Worm (Caenorhabditis elegans) whole organism, L1 larva: Measurements from ENCODE around the gene T10B5.4.

Experiments used
- ama-1 ChIP-seq: fragments of 150-350 bp; optimal IDR thresholded peaks from 2 replicates; lab custom pipeline; 2014
- ceh-82 ChIP-seq, 3 experiments: fragments of 150-350 bp in 1 of 3; sonication (generic microtip) in 2 of 3; optimal IDR thresholded peaks; 2 replicates each; lab custom pipeline; 2014 to 2017; ENCODE audit warnings: missing biosample characterization in 3 of 3, missing genetic modification characterization in 3 of 3
- fkh-8 ChIP-seq: sonication (generic microtip); optimal IDR thresholded peaks from 2 replicates; lab custom pipeline; 2016; ENCODE audit warnings: mild to moderate bottlenecking, missing genetic modification characterization, missing compliant biosample characterization
- grh-1 ChIP-seq: fragments of 200-800 bp; sonication (Bioruptor generic); IDR thresholded peaks from 2 replicates; pipeline ENCODE4 v1.3.6; 2022; ENCODE audit warnings: missing genetic modification reagents, missing genetic modification characterization, missing compliant biosample characterization
- hlh-4 ChIP-seq: sonication (generic microtip); optimal IDR thresholded peaks from 2 replicates; lab custom pipeline; 2016; ENCODE audit warnings: mild to moderate bottlenecking, missing genetic modification characterization, missing compliant biosample characterization
- hpl-2 ChIP-seq: fragments of 150-350 bp; optimal IDR thresholded peaks from 2 replicates; lab custom pipeline; 2014; ENCODE audit warnings: missing biosample characterization, missing genetic modification reagents, missing genetic modification characterization
- mdl-1 ChIP-seq, 2 experiments: fragments of 150-350 bp; optimal IDR thresholded peaks; 2 replicates each; lab custom pipeline; 2014 to 2017; ENCODE audit warnings: missing biosample characterization in 2 of 2, missing genetic modification characterization in 2 of 2, inconsistent platforms in 1 of 2
- nhr-11 ChIP-seq: fragments of 150-350 bp; optimal IDR thresholded peaks from 2 replicates; lab custom pipeline; 2014; ENCODE audit warnings: missing biosample characterization, missing genetic modification characterization
- nhr-76 ChIP-seq: sonication (generic microtip); optimal IDR thresholded peaks from 2 replicates; lab custom pipeline; 2017; ENCODE audit warnings: missing biosample characterization, missing genetic modification characterization
- nhr-77 ChIP-seq: fragments of 150-350 bp; optimal IDR thresholded peaks from 2 replicates; lab custom pipeline; 2014; ENCODE audit warnings: missing biosample characterization, missing genetic modification characterization
- rnt-1 ChIP-seq: sonication (generic microtip); optimal IDR thresholded peaks from 2 replicates; lab custom pipeline; 2016; ENCODE audit warnings: mild to moderate bottlenecking, missing genetic modification characterization, moderate library complexity, missing compliant biosample characterization
- sup-37 ChIP-seq: fragments of 200-800 bp; sonication (Bioruptor generic); optimal IDR thresholded peaks from 2 replicates; lab custom pipeline; 2018; ENCODE audit warnings: mild to moderate bottlenecking, missing genetic modification characterization, missing compliant biosample characterization
- unc-62 ChIP-seq: fragments of 150-350 bp; optimal IDR thresholded peaks from 2 replicates; lab custom pipeline; 2014; ENCODE audit warnings: missing biosample characterization, missing genetic modification reagents, missing genetic modification characterization
- ztf-4 ChIP-seq: fragments of 150-350 bp; optimal IDR thresholded peaks from 2 replicates; lab custom pipeline; 2014; ENCODE audit warnings: missing biosample characterization, missing genetic modification characterization

ce11 chrV:1841744-1842143, 29.9 kb downstream of the T10B5.4 start, which contains the start of gene T10B5.8:
- no peak for TF ChIP-seq rnt-1 (tag; lab: Kevin White, UChicago)
- no peak for TF ChIP-seq ama-1
- no peak for TF ChIP-seq ztf-4
- no peak for TF ChIP-seq nhr-77
- TF ChIP-seq nhr-11: no peak
- no peak for TF ChIP-seq hlh-4 (tag; lab: Kevin White, UChicago)
- no peak for TF ChIP-seq grh-1 (GFP tag; lab: Robert Waterston, UW)
- no peak for TF ChIP-seq sup-37 (GFP tag; lab: Kevin White, UChicago)
- TF ChIP-seq fkh-8 (tag; lab: Kevin White, UChicago): no peak
- no peak for TF ChIP-seq unc-62 (GFP tag; lab: Kevin White, UChicago)
- TF ChIP-seq nhr-76 (tag; lab: Kevin White, UChicago): no peak
- no peak for TF ChIP-seq mdl-1 (tag; optimal IDR thresholded peaks at IDR 0.05; lab: Kevin White, UChicago)
- no peak for TF ChIP-seq ceh-82 (tag; optimal IDR thresholded peaks at IDR 0.05; lab: Kevin White, UChicago)
- TF ChIP-seq hpl-2 (GFP tag; lab: Kevin White, UChicago): no peak
